Fruit fly (Drosophila melanogaster) whole organism, wandering third instar larva: ENCODE data around the gene Acbp2.

Experiments used
- Hr78 ChIP-seq: fragments of >200 bp; optimal IDR thresholded peaks from 2 replicates; lab custom pipeline; 2017; ENCODE audit warnings: missing biosample characterization, missing genetic modification characterization
- pan ChIP-seq: fragments of >200 bp; optimal IDR thresholded peaks from 2 replicates; lab custom pipeline; 2017
- psq ChIP-seq: fragments of 200-800 bp; sonication (Bioruptor generic); optimal IDR thresholded peaks from 3 replicates; lab custom pipeline; 2017; ENCODE audit warnings: missing biosample characterization, mild to moderate bottlenecking, missing genetic modification characterization, moderate library complexity

DNA sequence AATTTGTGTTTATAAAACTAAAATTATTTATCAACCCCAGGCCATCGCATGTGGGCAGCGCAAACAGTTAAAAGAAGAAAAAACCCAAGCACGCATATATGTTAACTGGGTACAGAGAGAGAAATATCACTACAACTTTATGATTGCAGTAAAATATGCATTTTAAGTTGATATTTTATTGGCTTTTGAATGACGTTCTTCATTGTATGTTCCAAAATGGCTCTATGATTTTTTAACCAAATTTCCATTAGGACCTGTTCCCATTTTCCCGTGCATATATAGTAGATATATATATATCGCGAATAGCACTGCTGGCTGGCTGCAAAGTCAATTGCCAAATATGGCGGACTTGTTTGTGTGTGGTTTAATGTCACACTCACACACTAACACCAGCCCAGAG, 35.1 kb upstream of the Acbp2 start:
- no peak for TF ChIP-seq psq (GFP tag; lab: Kevin White, UChicago)
- no peak for TF ChIP-seq pan (lab: Kevin White, UChicago)
- no peak for TF ChIP-seq Hr78 (GFP tag; lab: Kevin White, UChicago)
